Worm (Caenorhabditis elegans): ENCODE data around the gene C17G1.5.

The C17G1.5 gene

DNA sequence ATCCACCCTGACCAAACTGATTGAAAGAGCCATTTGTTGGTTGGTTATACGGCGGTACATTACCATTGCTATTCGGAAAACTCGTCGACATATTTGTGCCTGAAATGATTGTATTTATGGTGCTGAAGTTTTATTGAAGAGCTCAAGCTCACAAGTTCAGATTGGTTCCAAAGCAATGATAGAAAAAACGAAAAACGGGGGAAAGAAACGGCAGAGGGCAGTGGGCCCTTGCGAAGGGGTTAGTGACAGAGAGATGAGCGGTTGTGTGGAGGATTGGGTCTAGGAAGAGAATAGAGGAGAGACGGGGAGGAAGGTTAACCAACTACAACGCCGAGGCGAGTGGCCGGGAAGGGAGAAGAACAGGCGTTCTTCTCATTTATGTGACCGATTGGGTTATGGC is 7.2 kb upstream of the C17G1.5 start, which contains the start of gene nra-3:
TSS of gene nra-3 (minus strand) at position 101 of the 400 bp plus-strand sequence.
- TF ChIP-seq rnt-1 (tag; optimal IDR thresholded peaks at IDR 0.05), result peak; percentile 4
- no peak for TF ChIP-seq efl-1 (optimal IDR thresholded peaks at IDR 0.05)
- TF ChIP-seq efl-1 (GFP tag; optimal IDR thresholded peaks at IDR 0.05 in 1 of 2), result no peak
- TF ChIP-seq lin-14 (GFP tag; optimal IDR thresholded peaks at IDR 0.05), result peak; percentile 16

ce11 chrX:9932226-9932773 is 6.3 kb upstream of the C17G1.5 start, which contains the start of gene tsp-21:
tsp-21 (plus strand) TSS chrX:9932371.
- TF ChIP-seq fkh-10 (GFP tag; optimal IDR thresholded peaks at IDR 0.05) (no peak), pag-3 (tag; optimal IDR thresholded peaks at IDR 0.05; ENCODE audit: borderline replicate concordance, insufficient read depth) (no peak), blmp-1 (tag; optimal IDR thresholded peaks at IDR 0.05) (peak; percentile 96), lin-35 (GFP tag; optimal IDR thresholded peaks at IDR 0.05) (peak; percentile 46 to 82), ztf-11 (tag; optimal IDR thresholded peaks at IDR 0.05) (peak in 1 of 2 experiments; percentile 50), ceh-82 (tag; optimal IDR thresholded peaks at IDR 0.05) (peak in 2 of 3 experiments; percentile 12 to 87), unc-86 (tag; optimal IDR thresholded peaks at IDR 0.05) (peak; percentile 5), lin-13 (GFP tag; optimal IDR thresholded peaks at IDR 0.05) (peak; percentile 67), snu-23 (GFP tag; optimal IDR thresholded peaks at IDR 0.05) (peak; percentile 91), aha-1 (tag; optimal IDR thresholded peaks at IDR 0.05) (no peak), vab-15 (tag; optimal IDR thresholded peaks at IDR 0.05) (no peak), elt-2 (tag; optimal IDR thresholded peaks at IDR 0.05) (peak; percentile 38), ztf-4 (tag; optimal IDR thresholded peaks at IDR 0.05) (peak; percentile 52), zip-4 (GFP tag; optimal IDR thresholded peaks at IDR 0.05) (no peak), hlh-17 (GFP tag; optimal IDR thresholded peaks at IDR 0.05; ENCODE audit: borderline replicate concordance) (no peak), nhr-237 (tag; optimal IDR thresholded peaks at IDR 0.05) (peak; percentile 71), Y116A8C.19 (tag; optimal IDR thresholded peaks at IDR 0.05; ENCODE audit: borderline replicate concordance) (no peak), sup-37 (GFP tag; optimal IDR thresholded peaks at IDR 0.05) (no peak), F16B12.6 (tag; optimal IDR thresholded peaks at IDR 0.05) (no peak), fos-1 (tag; optimal IDR thresholded peaks at IDR 0.05) (peak; percentile 76), jun-1 (tag; optimal IDR thresholded peaks at IDR 0.05) (peak; percentile 82), ces-1 (GFP tag; optimal IDR thresholded peaks at IDR 0.05) (no peak), nhr-85 (tag) (peak; percentile 95), irx-1 (tag; optimal IDR thresholded peaks at IDR 0.05) (peak; percentile 15), grh-1 (GFP tag; IDR thresholded peaks at IDR 0.05) (0 out of 2 replicates have a peak, but pooled peaks have one; percentile 9), C04F5.9 (tag; optimal IDR thresholded peaks at IDR 0.05) (no peak), efl-3 (GFP tag; optimal IDR thresholded peaks at IDR 0.05) (no peak), fkh-4 (tag; optimal IDR thresholded peaks at IDR 0.05; ENCODE audit: borderline replicate concordance) (no peak), lsy-2 (tag; optimal IDR thresholded peaks at IDR 0.05) (peak; percentile 28 to 78), unc-98 (GFP tag; IDR thresholded peaks at IDR 0.05) (no peak), sptf-1 (tag; optimal IDR thresholded peaks at IDR 0.05) (no peak), ceh-90 (tag; optimal IDR thresholded peaks at IDR 0.05) (no peak), nhr-84 (tag; optimal IDR thresholded peaks at IDR 0.05) (no peak), ama-1 (optimal IDR thresholded peaks at IDR 0.05) (no peak), nhr-12 (tag; optimal IDR thresholded peaks at IDR 0.05) (no peak), lin-14 (GFP tag; optimal IDR thresholded peaks at IDR 0.05) (peak; percentile 94), aly-2 (tag; optimal IDR thresholded peaks at IDR 0.05) (no peak), snpc-4 (tag; optimal IDR thresholded peaks at IDR 0.05) (no peak), pax-3 (tag; optimal IDR thresholded peaks at IDR 0.05) (no peak), C16A3.4 (tag; optimal IDR thresholded peaks at IDR 0.05) (peak; percentile 90), alr-1 (tag; optimal IDR thresholded peaks at IDR 0.05; ENCODE audit: borderline replicate concordance) (no peak), mef-2 (tag; optimal IDR thresholded peaks at IDR 0.05) (no peak), nhr-11 (tag; optimal IDR thresholded peaks at IDR 0.05) (no peak), xbp-1 (tag; optimal IDR thresholded peaks at IDR 0.05) (peak; percentile 62), nhr-76 (tag; optimal IDR thresholded peaks at IDR 0.05) (no peak), ceh-88 (GFP tag; IDR thresholded peaks at IDR 0.05) (no peak), unc-30 (tag; optimal IDR thresholded peaks at IDR 0.05) (no peak), swsn-7 (tag; optimal IDR thresholded peaks at IDR 0.05) (peak; percentile 66)

Measured in whole organism, L1 larva.